Fruit fly (Drosophila melanogaster) Kc167 (cell line): ENCODE measurements around the gene Ir94g.

Experiments used
- Myc ChIP-seq: fragments of >200 bp; optimal IDR thresholded peaks from 2 replicates; lab custom pipeline; 2017; ENCODE audit warnings: missing external identifiers
- Sin3A ChIP-seq: fragments of >200 bp; optimal IDR thresholded peaks from 2 replicates; lab custom pipeline; 2018; ENCODE audit warnings: missing external identifiers
- h ChIP-seq: fragments of >200 bp; optimal IDR thresholded peaks from 3 replicates; lab custom pipeline; 2018; ENCODE audit warnings: missing external identifiers
- insv ChIP-seq: fragments of >200 bp; optimal IDR thresholded peaks from 3 replicates; lab custom pipeline; 2018; ENCODE audit warnings: missing external identifiers
- psq ChIP-seq: fragments of >200 bp; optimal IDR thresholded peaks from 2 replicates; lab custom pipeline; 2017; ENCODE audit warnings: missing external identifiers
- ttk ChIP-seq: sonication (Bioruptor generic); optimal IDR thresholded peaks from 2 replicates; lab custom pipeline; 2017; ENCODE audit warnings: missing external identifiers

Ir94g gene

DNA sequence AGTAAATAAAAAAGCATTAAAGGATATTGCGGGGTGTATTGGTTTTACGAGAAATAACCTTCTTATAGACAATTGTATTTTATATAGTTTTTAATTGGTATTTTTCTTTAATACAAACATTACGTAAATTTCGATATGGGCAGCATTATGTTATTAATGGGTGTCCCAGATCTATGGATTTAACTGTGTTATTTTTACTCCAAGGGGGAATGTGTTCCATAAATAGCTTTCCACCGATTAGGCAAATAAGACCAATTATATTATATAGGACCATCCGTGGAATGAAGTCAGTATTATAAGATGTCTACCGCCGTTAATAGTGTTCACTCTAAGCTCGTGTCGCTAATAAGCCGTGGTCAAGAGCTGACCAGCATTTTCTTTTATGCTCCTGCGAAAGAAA is at the start of gene Ir94g:
TSS of gene Ir94g (plus strand) at position 301 of the 400 bp plus-strand sequence.
- TF ChIP-seq psq = no peak
- TF ChIP-seq ttk = no peak
- TF ChIP-seq insv (lab: Kevin White, UChicago) = no peak
- TF ChIP-seq h (lab: Kevin White, UChicago) = no peak
- TF ChIP-seq Sin3A (lab: Kevin White, UChicago) = no peak
- TF ChIP-seq Myc (lab: Kevin White, UChicago) = no peak

DNA sequence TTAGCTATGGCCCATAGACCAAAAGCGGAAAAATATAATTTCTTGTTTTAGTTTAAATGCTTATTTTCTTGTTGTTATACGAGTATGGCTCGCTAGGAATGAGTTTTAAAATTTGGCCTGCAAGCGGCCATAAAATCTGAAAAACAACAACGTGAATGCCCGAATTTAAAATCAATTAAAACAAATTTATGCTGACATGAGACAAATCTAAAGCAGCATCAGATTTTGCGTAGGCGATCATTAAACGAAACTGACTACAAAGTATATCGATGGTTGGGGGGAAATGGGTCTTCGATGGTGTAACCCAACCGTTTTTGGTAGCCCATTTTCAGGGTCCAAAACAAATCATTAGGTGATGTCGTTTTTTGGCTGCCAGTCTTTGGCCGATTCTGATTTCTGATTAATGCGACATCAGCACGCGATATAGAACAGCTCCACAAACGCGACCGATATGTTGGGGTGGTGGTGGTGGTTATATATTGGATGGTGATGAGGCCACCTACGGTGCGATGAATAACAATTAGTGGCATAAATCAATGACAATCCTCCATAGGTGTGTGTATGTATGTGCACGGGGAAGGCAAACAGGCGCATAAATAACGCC is 45.4 kb upstream of the Ir94g start:
- TF ChIP-seq h (lab: Kevin White, UChicago) = no peak
- TF ChIP-seq insv (lab: Kevin White, UChicago) = no peak
- TF ChIP-seq Myc (lab: Kevin White, UChicago) = no peak
- no peak for TF ChIP-seq Sin3A (lab: Kevin White, UChicago)
- no peak for TF ChIP-seq psq
- no peak for TF ChIP-seq ttk

DNA sequence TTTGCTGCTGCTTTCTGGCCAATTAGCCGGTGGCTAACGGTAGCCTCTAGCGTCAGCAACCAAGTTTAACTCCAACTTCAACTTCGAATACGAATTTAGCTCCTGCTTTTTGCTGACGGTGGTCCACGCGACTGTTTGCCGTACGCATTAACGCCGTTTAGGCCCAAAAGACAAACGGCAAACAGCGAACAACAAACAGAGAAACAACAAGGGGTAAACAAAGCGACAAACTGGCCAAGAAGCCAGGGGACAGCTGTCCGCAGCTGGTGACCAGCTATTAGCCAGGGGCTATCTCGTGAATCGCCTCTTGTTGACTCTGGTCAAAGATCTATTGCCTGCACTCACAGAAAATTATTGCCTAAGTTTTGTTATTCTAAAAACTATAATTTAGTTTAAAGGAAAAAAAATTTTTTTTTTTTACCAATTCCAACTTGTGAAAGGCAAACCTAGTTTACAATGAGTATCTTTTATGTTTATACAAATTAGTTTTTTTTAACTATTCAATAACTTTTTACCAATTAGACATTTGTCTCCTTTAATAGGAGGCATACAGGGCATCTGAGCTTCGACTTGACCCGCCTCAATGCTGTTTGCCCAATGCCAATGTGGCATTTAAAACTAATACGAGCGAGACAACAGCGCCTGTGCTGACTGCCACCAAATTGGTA is 38.3 kb upstream of the Ir94g start:
- TF ChIP-seq Myc (lab: Kevin White, UChicago) = no peak
- TF ChIP-seq insv (lab: Kevin White, UChicago) = no peak
- no peak for TF ChIP-seq psq
- TF ChIP-seq Sin3A (lab: Kevin White, UChicago) = no peak
- TF ChIP-seq h (lab: Kevin White, UChicago) = no peak
- TF ChIP-seq ttk = no peak

DNA sequence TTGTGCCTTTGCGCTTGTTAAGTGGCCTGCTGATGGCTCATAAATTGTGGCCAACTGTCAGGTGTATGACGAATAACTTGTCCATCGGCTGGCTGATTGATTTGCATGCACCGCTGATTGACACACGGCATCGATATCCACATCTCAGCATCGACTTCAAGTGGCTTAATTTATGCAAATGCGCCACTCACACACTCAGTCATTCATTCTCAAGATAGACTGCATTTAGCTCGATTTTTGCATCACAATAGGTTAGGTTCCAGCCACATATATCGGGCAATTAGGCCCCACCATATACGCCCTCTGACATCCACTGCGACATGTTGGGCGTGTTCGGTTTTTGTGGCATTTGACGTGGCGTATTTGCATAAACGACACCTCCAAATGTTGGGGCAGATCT is 27.8 kb upstream of the Ir94g start:
- TF ChIP-seq insv (lab: Kevin White, UChicago) = no peak
- no peak for TF ChIP-seq ttk
- TF ChIP-seq Myc (lab: Kevin White, UChicago) = no peak
- TF ChIP-seq h (lab: Kevin White, UChicago) = no peak
- no peak for TF ChIP-seq psq
- TF ChIP-seq Sin3A (lab: Kevin White, UChicago) = no peak

DNA sequence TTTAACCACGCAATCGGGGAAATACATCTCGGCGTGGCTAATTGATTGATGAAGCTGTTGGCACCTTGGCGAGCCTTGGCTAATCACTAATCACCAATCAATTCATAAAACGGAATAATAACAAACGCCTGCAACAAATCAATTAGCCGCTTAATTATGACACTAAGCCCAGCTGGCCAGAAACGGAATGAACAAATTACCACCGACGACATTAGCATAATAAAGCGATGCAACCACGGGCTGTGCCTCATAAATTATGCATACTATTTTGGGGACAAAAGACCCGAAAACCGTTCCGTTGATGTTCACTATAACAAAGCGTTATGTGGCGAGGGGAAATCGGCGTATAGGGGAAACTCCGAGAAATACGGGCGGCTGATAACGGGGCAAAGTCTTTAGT is 23.0 kb upstream of the Ir94g start:
- no peak for TF ChIP-seq Myc (lab: Kevin White, UChicago)
- no peak for TF ChIP-seq ttk
- TF ChIP-seq h (lab: Kevin White, UChicago) = no peak
- TF ChIP-seq Sin3A (lab: Kevin White, UChicago) = no peak
- TF ChIP-seq insv (lab: Kevin White, UChicago) = no peak
- no peak for TF ChIP-seq psq

DNA sequence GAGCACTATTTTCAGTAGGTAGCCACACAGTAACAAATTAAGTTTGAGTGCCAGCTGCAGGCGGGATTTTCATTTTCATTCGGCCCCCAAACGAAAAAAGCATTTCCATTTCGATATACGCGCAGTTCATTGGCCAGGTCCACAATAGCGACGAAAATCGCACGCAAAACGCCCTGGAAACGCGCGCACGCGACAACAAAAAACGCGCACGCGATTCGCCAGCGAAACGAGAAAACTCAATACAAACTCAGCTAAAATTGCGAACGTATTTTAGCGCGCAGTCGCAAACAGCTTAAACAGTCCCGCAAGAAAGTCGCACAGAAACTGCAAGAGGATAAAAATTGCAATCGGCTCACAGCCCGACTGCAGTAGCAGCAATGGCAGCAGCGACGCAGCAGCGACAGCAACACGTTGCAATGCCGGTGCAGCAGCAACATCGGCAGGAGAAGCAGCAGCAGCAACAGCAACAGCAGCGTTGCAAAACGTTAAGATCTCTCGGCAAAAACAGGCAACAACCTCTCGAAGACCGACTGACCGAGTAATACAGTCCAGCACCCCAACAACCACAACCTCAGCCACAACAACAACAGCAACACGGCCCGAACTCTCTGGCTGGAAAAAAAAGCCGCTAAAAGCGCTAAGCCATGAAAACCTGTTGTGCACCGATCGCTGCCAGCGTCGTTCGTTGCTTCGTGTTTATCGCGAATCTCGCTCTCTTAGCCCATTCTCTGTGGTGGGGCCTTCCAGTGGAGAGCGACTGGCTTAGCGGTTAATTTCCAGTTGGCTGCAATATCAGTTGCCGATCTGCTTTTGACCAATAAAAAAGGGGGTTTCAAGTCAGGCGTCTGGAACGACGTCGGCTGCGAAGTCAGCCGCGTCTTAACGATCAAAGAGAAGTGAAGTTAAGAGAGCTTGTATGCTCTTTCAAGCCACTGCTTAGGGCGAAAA is 11.4 kb upstream of the Ir94g start, which contains the start of gene CG4374:
TSS of gene CG4374 (minus strand) at position 268 of the 948 bp plus-strand sequence.
- TF ChIP-seq insv (lab: Kevin White, UChicago) = no peak
- TF ChIP-seq Sin3A (lab: Kevin White, UChicago) = no peak
- TF ChIP-seq h (lab: Kevin White, UChicago) = no peak
- TF ChIP-seq psq = no peak
- TF ChIP-seq Myc (lab: Kevin White, UChicago) = no peak
- no peak for TF ChIP-seq ttk

DNA sequence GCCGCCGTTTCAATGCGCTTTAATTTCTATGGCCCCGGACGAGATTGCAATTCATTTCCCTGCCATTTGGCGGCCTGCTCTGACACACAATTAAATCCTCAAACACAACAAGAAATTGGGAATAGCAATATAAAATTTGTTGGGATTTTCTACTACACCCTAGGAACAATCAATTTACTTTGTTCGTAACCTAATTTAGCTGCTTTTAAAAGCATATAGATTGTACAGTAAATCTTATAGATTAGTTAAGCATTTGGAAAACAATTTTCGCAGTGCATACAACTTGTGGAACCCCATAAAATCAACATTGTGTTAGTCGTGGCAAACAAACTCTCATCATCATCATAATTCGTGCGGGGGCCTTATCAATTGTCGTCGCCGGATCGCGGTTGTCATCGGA is 7.6 kb upstream of the Ir94g start:
- TF ChIP-seq Myc (lab: Kevin White, UChicago) (no peak), h (lab: Kevin White, UChicago) (no peak), Sin3A (lab: Kevin White, UChicago) (no peak), insv (lab: Kevin White, UChicago) (no peak)

DNA sequence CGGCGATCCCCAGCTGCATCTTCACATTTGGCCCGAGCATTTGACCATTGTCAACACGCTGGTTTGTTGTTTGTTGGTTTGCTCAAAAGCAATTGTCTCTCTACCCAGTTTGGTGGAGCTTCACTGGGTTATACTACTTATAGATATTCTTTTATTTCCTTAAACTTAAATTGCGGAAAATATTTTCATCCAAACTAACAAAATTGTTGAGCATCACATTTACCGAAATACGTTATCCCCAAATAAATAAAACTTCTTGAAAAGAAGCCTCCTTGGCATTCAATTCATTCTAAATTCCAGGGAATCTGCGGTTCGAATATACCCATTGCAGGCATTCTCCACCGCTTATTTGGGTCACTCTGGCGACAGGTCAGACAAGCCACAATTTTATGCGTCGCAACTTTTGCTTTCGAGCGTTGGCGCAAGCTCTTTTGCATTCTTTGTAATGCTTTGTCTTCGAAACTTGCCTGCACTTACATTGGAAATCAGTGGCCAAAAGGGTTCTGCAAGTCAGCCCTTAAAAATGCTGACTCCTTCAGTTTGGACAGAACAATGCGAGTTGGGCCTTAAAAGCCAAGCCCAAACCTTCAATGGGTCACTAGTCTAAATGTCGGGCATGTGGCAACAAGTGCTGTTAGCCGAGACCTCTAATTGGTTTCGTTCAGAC is 2.3 kb upstream of the Ir94g start, which contains the start of gene Ir94f:
TSS of gene Ir94f (plus strand) at position 617 of the 667 bp plus-strand sequence.
- TF ChIP-seq ttk = no peak
- TF ChIP-seq psq = no peak
- TF ChIP-seq h (lab: Kevin White, UChicago) = no peak
- no peak for TF ChIP-seq Sin3A (lab: Kevin White, UChicago)
- TF ChIP-seq insv (lab: Kevin White, UChicago) = no peak

DNA sequence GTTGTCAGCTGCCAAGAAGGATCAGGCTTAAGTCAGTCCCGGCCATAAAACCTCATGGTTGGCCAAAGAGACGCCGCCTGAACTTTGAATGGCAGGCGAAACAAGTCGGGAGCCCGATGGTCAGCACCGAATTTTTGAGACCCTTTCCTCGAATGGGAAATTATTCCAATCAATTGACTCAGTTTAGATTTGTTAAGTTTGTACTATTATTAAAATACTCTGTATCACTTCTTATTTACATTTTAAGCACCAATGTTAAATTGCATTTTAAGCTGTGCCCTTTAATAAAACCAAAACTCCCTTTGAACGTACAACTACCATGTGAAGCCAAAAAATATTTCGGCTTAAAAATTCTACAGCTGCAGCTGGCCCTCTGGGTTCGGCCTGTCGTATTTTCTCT is 3.1 kb downstream of the Ir94g start:
- TF ChIP-seq Myc (lab: Kevin White, UChicago) (no peak), h (lab: Kevin White, UChicago) (no peak), psq (no peak), ttk (no peak), Sin3A (lab: Kevin White, UChicago) (no peak), insv (lab: Kevin White, UChicago) (no peak)

DNA sequence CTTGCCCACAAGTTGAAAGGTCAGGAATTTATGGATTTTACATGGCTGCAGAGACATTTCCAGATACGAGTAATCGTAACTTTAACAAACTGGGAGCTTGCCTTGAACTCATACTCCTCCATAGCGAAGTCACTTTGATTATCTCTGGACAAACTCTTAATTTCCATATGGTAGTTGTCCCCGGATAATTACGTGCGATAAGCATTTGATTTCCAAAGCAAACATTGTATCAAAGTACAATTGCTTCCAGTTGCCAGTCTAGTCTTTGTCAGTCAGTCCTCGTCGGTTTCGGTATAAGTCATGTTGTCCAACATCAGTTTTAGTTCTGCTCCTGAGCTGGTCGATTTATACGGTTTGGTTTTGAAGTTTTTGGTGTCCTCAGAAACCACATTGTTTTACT is 3.5 kb downstream of the Ir94g start, which contains the start of gene Ir94h:
TSS of gene Ir94h (plus strand) at position 301 of the 400 bp plus-strand sequence.
- TF ChIP-seq Myc (lab: Kevin White, UChicago) (no peak), ttk (no peak), h (lab: Kevin White, UChicago) (no peak), psq (no peak), Sin3A (lab: Kevin White, UChicago) (no peak)

DNA sequence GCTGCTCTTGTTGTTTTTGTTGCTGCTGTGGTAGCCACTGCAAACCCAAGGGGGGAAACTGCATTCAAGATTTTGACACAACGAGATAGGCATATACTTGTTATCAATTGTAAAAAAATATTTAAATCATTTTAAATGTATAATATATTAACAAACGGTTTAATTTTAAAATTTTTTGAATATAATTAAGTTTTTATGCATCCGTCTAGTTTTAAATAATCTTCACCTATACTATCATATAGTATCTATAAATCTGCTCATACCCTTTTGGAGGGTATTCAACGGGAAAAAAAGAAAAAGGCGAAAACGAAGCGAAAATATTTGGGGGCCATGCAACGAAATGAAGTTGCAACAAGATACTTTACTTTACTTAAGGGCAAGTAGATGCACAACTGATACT is 12.8 kb downstream of the Ir94g start:
- TF ChIP-seq h (lab: Kevin White, UChicago) (no peak), insv (lab: Kevin White, UChicago) (no peak), Sin3A (lab: Kevin White, UChicago) (no peak), psq (no peak), ttk (no peak), Myc (lab: Kevin White, UChicago) (no peak)
